Worm (Caenorhabditis elegans) whole organism, L3 larva: ENCODE results near the gene nhr-72.

Source experiments
- R02D3.7 ChIP-seq: fragments of 150-350 bp; optimal IDR thresholded peaks from 2 replicates; lab custom pipeline; 2014; ENCODE audit warnings: missing biosample characterization, missing genetic modification characterization
- aly-2 ChIP-seq: fragments of 150-350 bp; optimal IDR thresholded peaks from 2 replicates; lab custom pipeline; 2014; ENCODE audit warnings: missing biosample characterization, missing genetic modification characterization
- ceh-16 ChIP-seq: sonication (generic microtip); optimal IDR thresholded peaks from 2 replicates; lab custom pipeline; 2017; ENCODE audit warnings: missing biosample characterization, missing genetic modification characterization
- ceh-28 ChIP-seq: fragments of 150-350 bp; optimal IDR thresholded peaks from 2 replicates; lab custom pipeline; 2014; ENCODE audit warnings: missing biosample characterization, missing genetic modification reagents, missing genetic modification characterization
- ceh-9 ChIP-seq: sonication (generic microtip); optimal IDR thresholded peaks from 2 replicates; lab custom pipeline; 2018; ENCODE audit warnings: missing biosample characterization, missing genetic modification characterization
- egl-27 ChIP-seq: sonication (generic microtip); optimal IDR thresholded peaks from 4 replicates; lab custom pipeline; 2017; ENCODE audit warnings: missing biosample characterization, missing genetic modification reagents, missing genetic modification characterization
- egl-5 ChIP-seq: fragments of 150-350 bp; optimal IDR thresholded peaks from 2 replicates; lab custom pipeline; 2017; ENCODE audit warnings: missing biosample characterization, missing genetic modification reagents, missing genetic modification characterization, inconsistent platforms
- elt-2 ChIP-seq: sonication (generic microtip); optimal IDR thresholded peaks from 2 replicates; lab custom pipeline; 2016; ENCODE audit warnings: missing genetic modification reagents, mild to moderate bottlenecking, missing genetic modification characterization, missing compliant biosample characterization
- elt-3 ChIP-seq, 3 experiments: fragments of 150-350 bp in 1 of 3; sonication (generic microtip) in 2 of 3; optimal IDR thresholded peaks; 2 replicates in 2 of 3; 4 replicates in 1 of 3; lab custom pipeline; 2014 to 2017; ENCODE audit warnings: missing biosample characterization in 3 of 3, missing genetic modification characterization in 3 of 3
- fkh-2 ChIP-seq: fragments of 150-350 bp; optimal IDR thresholded peaks from 2 replicates; lab custom pipeline; 2014; ENCODE audit warnings: missing biosample characterization, missing genetic modification reagents, missing genetic modification characterization
- fos-1 ChIP-seq: fragments of 150-350 bp; optimal IDR thresholded peaks from 2 replicates; lab custom pipeline; 2014; ENCODE audit warnings: missing biosample characterization, missing genetic modification characterization
- hmg-11 ChIP-seq: sonication (generic microtip); optimal IDR thresholded peaks from 2 replicates; lab custom pipeline; 2016; ENCODE audit warnings: missing genetic modification characterization, missing compliant biosample characterization
- jun-1 ChIP-seq: fragments of 150-350 bp; optimal IDR thresholded peaks from 2 replicates; lab custom pipeline; 2014; ENCODE audit warnings: missing biosample characterization, missing genetic modification reagents, missing genetic modification characterization
- lin-15B ChIP-seq: fragments of 150-350 bp; optimal IDR thresholded peaks from 2 replicates; lab custom pipeline; 2014; ENCODE audit warnings: missing biosample characterization, missing genetic modification characterization
- lsy-12 ChIP-seq: sonication (generic microtip); optimal IDR thresholded peaks from 2 replicates; lab custom pipeline; 2016; ENCODE audit warnings: mild to moderate bottlenecking, missing genetic modification characterization, missing compliant biosample characterization
- mdl-1 ChIP-seq: fragments of 150-350 bp; optimal IDR thresholded peaks from 2 replicates; lab custom pipeline; 2014; ENCODE audit warnings: missing biosample characterization, missing genetic modification characterization
- mml-1 ChIP-seq: fragments of 150-350 bp; sonication (generic microtip); optimal IDR thresholded peaks from 3 replicates; lab custom pipeline; 2014; ENCODE audit warnings: missing biosample characterization, missing genetic modification characterization
- nfya-1 ChIP-seq: sonication (generic microtip); optimal IDR thresholded peaks from 2 replicates; lab custom pipeline; 2017; ENCODE audit warnings: missing genetic modification characterization, mild to moderate bottlenecking, missing compliant biosample characterization, antibody characterized with exemption, moderate library complexity; ENCODE audit not compliant: insufficient read depth
- nhr-23 ChIP-seq: fragments of 150-350 bp; optimal IDR thresholded peaks from 2 replicates; lab custom pipeline; 2014; ENCODE audit warnings: missing biosample characterization, missing genetic modification reagents, missing genetic modification characterization
- nhr-25 ChIP-seq: sonication (generic microtip); optimal IDR thresholded peaks from 2 replicates; lab custom pipeline; 2017; ENCODE audit warnings: missing biosample characterization, missing genetic modification characterization
- nhr-28 ChIP-seq: fragments of 150-350 bp; optimal IDR thresholded peaks from 2 replicates; lab custom pipeline; 2014; ENCODE audit warnings: missing biosample characterization, missing genetic modification characterization
- nhr-43 ChIP-seq: sonication (generic microtip); optimal IDR thresholded peaks from 2 replicates; lab custom pipeline; 2016; ENCODE audit warnings: mild to moderate bottlenecking, missing genetic modification characterization, missing compliant biosample characterization; ENCODE audit not compliant: poor library complexity, severe bottlenecking
- nhr-67 ChIP-seq: fragments of 150-350 bp; optimal IDR thresholded peaks from 2 replicates; lab custom pipeline; 2014; ENCODE audit warnings: missing biosample characterization, missing genetic modification characterization
- nhr-76 ChIP-seq: fragments of 150-350 bp; sonication (generic microtip); optimal IDR thresholded peaks from 5 replicates; lab custom pipeline; 2014; ENCODE audit warnings: missing biosample characterization, missing genetic modification characterization
- nhr-77 ChIP-seq: fragments of 150-350 bp; optimal IDR thresholded peaks from 2 replicates; lab custom pipeline; 2014; ENCODE audit warnings: missing biosample characterization, missing genetic modification characterization
- pha-4 ChIP-seq: fragments of 150-350 bp; optimal IDR thresholded peaks from 2 replicates; lab custom pipeline; 2014; ENCODE audit warnings: missing biosample characterization, missing genetic modification reagents, missing genetic modification characterization
- pqm-1 ChIP-seq: fragments of 150-350 bp; optimal IDR thresholded peaks from 2 replicates; lab custom pipeline; 2017; ENCODE audit warnings: missing biosample characterization, missing genetic modification characterization, inconsistent platforms
- sea-2 ChIP-seq: fragments of 150-350 bp; sonication (generic microtip); optimal IDR thresholded peaks from 4 replicates; lab custom pipeline; 2014; ENCODE audit warnings: missing biosample characterization, missing genetic modification reagents, missing genetic modification characterization
- skn-1 ChIP-seq: fragments of 150-350 bp; optimal IDR thresholded peaks from 2 replicates; lab custom pipeline; 2014; ENCODE audit warnings: missing biosample characterization, missing genetic modification characterization
- snpc-4 ChIP-seq: fragments of 150-350 bp; optimal IDR thresholded peaks from 2 replicates; lab custom pipeline; 2014; ENCODE audit warnings: missing biosample characterization, missing genetic modification characterization
- tbx-2 ChIP-seq: sonication (generic microtip); optimal IDR thresholded peaks from 2 replicates; lab custom pipeline; 2016; ENCODE audit warnings: mild to moderate bottlenecking, missing genetic modification characterization, missing compliant biosample characterization
- unc-39 ChIP-seq: sonication (generic microtip); optimal IDR thresholded peaks from 4 replicates; lab custom pipeline; 2017; ENCODE audit warnings: missing biosample characterization, missing genetic modification characterization
- zag-1 ChIP-seq: fragments of 150-350 bp; optimal IDR thresholded peaks from 2 replicates; lab custom pipeline; 2014; ENCODE audit warnings: missing biosample characterization, missing genetic modification characterization
- ztf-11 ChIP-seq: fragments of 150-350 bp; optimal IDR thresholded peaks from 2 replicates; lab custom pipeline; 2014; ENCODE audit warnings: missing biosample characterization, missing genetic modification characterization
- ztf-4 ChIP-seq: fragments of 150-350 bp; optimal IDR thresholded peaks from 2 replicates; lab custom pipeline; 2014; ENCODE audit warnings: missing biosample characterization, missing genetic modification characterization

The nhr-72 gene

ce11 chrII:3829623-3830022, 20.9 kb downstream of the nhr-72 start:
- TF ChIP-seq aly-2 = no peak
- TF ChIP-seq lsy-12 (tag; lab: Kevin White, UChicago) = no peak
- no peak for TF ChIP-seq fkh-2 (tag; lab: Kevin White, UChicago)
- TF ChIP-seq mdl-1 (tag; lab: Kevin White, UChicago) = no peak
- no peak for TF ChIP-seq snpc-4 (tag; lab: Kevin White, UChicago)
- no peak for TF ChIP-seq ceh-28 (tag; lab: Kevin White, UChicago)
- no peak for TF ChIP-seq lin-15B (tag; lab: Kevin White, UChicago)
- TF ChIP-seq nhr-67 (tag; lab: Kevin White, UChicago) = no peak
- TF ChIP-seq ceh-16 (tag; lab: Kevin White, UChicago) = no peak
- no peak for TF ChIP-seq sea-2 (GFP tag; lab: Kevin White, UChicago)
- no peak for TF ChIP-seq nhr-23
- TF ChIP-seq nhr-43 (tag; lab: Kevin White, UChicago) = no peak
- no peak for TF ChIP-seq nhr-77 (tag; lab: Kevin White, UChicago)
- TF ChIP-seq nfya-1 (tag; lab: Kevin White, UChicago) = no peak
- TF ChIP-seq unc-39 (tag; lab: Kevin White, UChicago) = no peak
- no peak for TF ChIP-seq ztf-4 (tag; lab: Kevin White, UChicago)
- TF ChIP-seq pqm-1 (tag; lab: Kevin White, UChicago) = no peak
- TF ChIP-seq hmg-11 (tag; lab: Kevin White, UChicago) = no peak

ce11 chrII:3827801-3828200, 22.8 kb downstream of the nhr-72 start, which contains the start of gene F54D10.8:
F54D10.8 (minus strand) TSS chrII:3827901.
- TF ChIP-seq lin-15B (tag; lab: Kevin White, UChicago) (no peak), mml-1 (tag; lab: Kevin White, UChicago) (no peak), elt-2 (no peak), jun-1 (tag; lab: Kevin White, UChicago) (no peak), zag-1 (tag; lab: Kevin White, UChicago) (no peak), egl-5 (tag; lab: Kevin White, UChicago) (no peak), ztf-11 (tag; lab: Kevin White, UChicago) (no peak), ceh-16 (tag; lab: Kevin White, UChicago) (no peak), tbx-2 (tag; lab: Kevin White, UChicago) (no peak), fos-1 (tag; lab: Kevin White, UChicago) (no peak), ceh-9 (tag; lab: Kevin White, UChicago) (no peak), nhr-76 (no peak), egl-27 (tag; lab: Kevin White, UChicago) (no peak), aly-2 (no peak)

ce11 chrII:3823855-3824254, 26.7 kb downstream of the nhr-72 start, which contains the start of gene skr-15:
skr-15 (plus strand) TSS chrII:3824155.
- TF ChIP-seq lin-15B (tag; lab: Kevin White, UChicago) = no peak
- no peak for TF ChIP-seq egl-27 (tag; lab: Kevin White, UChicago)
- TF ChIP-seq ceh-28 (tag; lab: Kevin White, UChicago) = no peak
- TF ChIP-seq pha-4 (tag; lab: Kevin White, UChicago) = no peak
- no peak for TF ChIP-seq elt-3 (tag; optimal IDR thresholded peaks at IDR 0.05; lab: Kevin White, UChicago)
- no peak for TF ChIP-seq nhr-25 (tag; lab: Kevin White, UChicago)
- no peak for TF ChIP-seq hmg-11 (tag; lab: Kevin White, UChicago)
- no peak for TF ChIP-seq lsy-12 (tag; lab: Kevin White, UChicago)
- no peak for TF ChIP-seq unc-39 (tag; lab: Kevin White, UChicago)
- no peak for TF ChIP-seq pqm-1 (tag; lab: Kevin White, UChicago)
- no peak for TF ChIP-seq fos-1 (tag; lab: Kevin White, UChicago)
- TF ChIP-seq fkh-2 (tag; lab: Kevin White, UChicago) = no peak

ce11 chrII:3821248-3821647, 29.3 kb downstream of the nhr-72 start, which contains the start of gene F54D10.7:
F54D10.7 (minus strand) TSS chrII:3821296.
- TF ChIP-seq elt-2 (no peak), R02D3.7 (no peak), nhr-28 (tag; lab: Kevin White, UChicago) (no peak), egl-27 (tag; lab: Kevin White, UChicago) (no peak), nhr-23 (no peak), nhr-25 (tag; lab: Kevin White, UChicago) (no peak), zag-1 (tag; lab: Kevin White, UChicago) (no peak), nhr-77 (tag; lab: Kevin White, UChicago) (no peak), lin-15B (tag; lab: Kevin White, UChicago) (no peak), nhr-43 (tag; lab: Kevin White, UChicago) (no peak), ceh-28 (tag; lab: Kevin White, UChicago) (no peak), ceh-16 (tag; lab: Kevin White, UChicago) (no peak), ztf-4 (tag; lab: Kevin White, UChicago) (no peak), pha-4 (tag; lab: Kevin White, UChicago) (no peak), elt-3 (tag; optimal IDR thresholded peaks at IDR 0.05; lab: Kevin White, UChicago) (no peak), ztf-11 (tag; lab: Kevin White, UChicago) (no peak), pqm-1 (tag; lab: Kevin White, UChicago) (no peak), skn-1 (no peak), lsy-12 (tag; lab: Kevin White, UChicago) (no peak)
